Fruit fly (Drosophila melanogaster) whole organism, embryonic: ENCODE data around the gene CG10638.

Experiments used
- Atf-2 ChIP-seq: fragments of 200-800 bp; sonication (Bioruptor generic); optimal IDR thresholded peaks from 2 replicates; lab custom pipeline; 2016; ENCODE audit warnings: missing biosample characterization, missing genetic modification characterization
- B-H1 ChIP-seq: fragments of 200-800 bp; sonication (Bioruptor generic); IDR thresholded peaks from 3 replicates; pipeline ENCODE4 v1.3.6; 2022; ENCODE audit warnings: missing biosample characterization, missing genetic modification characterization
- BtbVII ChIP-seq: fragments of 200-800 bp; sonication (Bioruptor generic); optimal IDR thresholded peaks from 3 replicates; lab custom pipeline; 2017; ENCODE audit warnings: missing biosample characterization, mild to moderate bottlenecking, missing genetic modification characterization
- CG10321 ChIP-seq: fragments of 200-800 bp; sonication (Bioruptor generic); IDR thresholded peaks from 2 replicates; pipeline ENCODE4 v1.3.6; 2022; ENCODE audit warnings: missing biosample characterization, missing genetic modification characterization
- CG13775 ChIP-seq: fragments of 200-800 bp; sonication (Bioruptor generic); optimal IDR thresholded peaks from 3 replicates; lab custom pipeline; 2017; ENCODE audit warnings: missing biosample characterization, mild to moderate bottlenecking, missing genetic modification characterization
- CG15269 ChIP-seq: fragments of 200-800 bp; sonication (Bioruptor generic); optimal IDR thresholded peaks from 2 replicates; lab custom pipeline; 2018; ENCODE audit warnings: missing biosample characterization, mild to moderate bottlenecking, missing genetic modification characterization, moderate library complexity
- CG17186 ChIP-seq: fragments of 200-800 bp; sonication (Bioruptor generic); optimal IDR thresholded peaks from 3 replicates; lab custom pipeline; 2017; ENCODE audit warnings: missing biosample characterization, missing genetic modification reagents, missing genetic modification characterization
- CG2712 ChIP-seq: fragments of 200-800 bp; optimal IDR thresholded peaks from 3 replicates; lab custom pipeline; 2019; ENCODE audit warnings: missing biosample characterization, mild to moderate bottlenecking, missing genetic modification characterization, moderate library complexity
- CG2875 ChIP-seq: fragments of 200-800 bp; sonication (Bioruptor generic); optimal IDR thresholded peaks from 2 replicates; lab custom pipeline; 2017; ENCODE audit warnings: missing biosample characterization, mild to moderate bottlenecking, missing genetic modification characterization, missing genetic modification reagents
- CG32767 ChIP-seq: fragments of 200-800 bp; sonication (Bioruptor generic); IDR thresholded peaks from 2 replicates; pipeline ENCODE4 v1.3.6; 2022; ENCODE audit warnings: missing biosample characterization, missing genetic modification characterization
- CG34224 ChIP-seq: fragments of 200-800 bp; sonication (Bioruptor generic); IDR thresholded peaks from 3 replicates; pipeline ENCODE4 v1.3.6; 2022; ENCODE audit warnings: missing biosample characterization, missing genetic modification characterization; ENCODE audit not compliant: partially characterized antibody
- CG34376 ChIP-seq: fragments of 200-800 bp; sonication (Bioruptor generic); optimal IDR thresholded peaks from 2 replicates; lab custom pipeline; 2018; ENCODE audit warnings: missing biosample characterization, mild to moderate bottlenecking, missing genetic modification characterization
- CG4730 ChIP-seq: fragments of 200-800 bp; sonication (Bioruptor generic); IDR thresholded peaks from 2 replicates; pipeline ENCODE4 v1.3.6; 2022; ENCODE audit warnings: missing biosample characterization, missing genetic modification characterization
- CG8290 ChIP-seq, 3 experiments: fragments of 200-800 bp; sonication (Bioruptor generic); optimal IDR thresholded peaks; 2 replicates each; lab custom pipeline; 2016 to 2019; ENCODE audit warnings: missing biosample characterization in 3 of 3, missing genetic modification characterization in 3 of 3, mild to moderate bottlenecking in 2 of 3, moderate library complexity in 1 of 3
- CG8944 ChIP-seq: fragments of 200-800 bp; sonication (Bioruptor generic); optimal IDR thresholded peaks from 3 replicates; lab custom pipeline; 2016; ENCODE audit warnings: missing biosample characterization, missing genetic modification characterization
- CG9817 ChIP-seq: fragments of 200-800 bp; sonication (Bioruptor generic); optimal IDR thresholded peaks from 2 replicates; lab custom pipeline; 2018; ENCODE audit warnings: missing biosample characterization, mild to moderate bottlenecking, missing genetic modification characterization, moderate library complexity
- CG9876 ChIP-seq: fragments of 200-800 bp; sonication (Bioruptor generic); optimal IDR thresholded peaks from 2 replicates; lab custom pipeline; 2016; ENCODE audit warnings: missing biosample characterization, missing genetic modification characterization
- CG9932 ChIP-seq: fragments of 200-800 bp; sonication (Bioruptor generic); IDR thresholded peaks from 2 replicates; pipeline ENCODE4 v1.3.6; 2022; ENCODE audit warnings: missing biosample characterization, missing genetic modification characterization
- Camta ChIP-seq: fragments of 200-800 bp; sonication (Bioruptor generic); optimal IDR thresholded peaks from 2 replicates; lab custom pipeline; 2016; ENCODE audit warnings: missing biosample characterization, missing genetic modification characterization
- Doc2 ChIP-seq: fragments of 200-800 bp; sonication (Bioruptor generic); IDR thresholded peaks from 2 replicates; pipeline ENCODE4 v1.3.6; 2022; ENCODE audit warnings: missing biosample characterization, missing genetic modification characterization
- Drgx ChIP-seq: fragments of 200-800 bp; sonication (Bioruptor generic); IDR thresholded peaks from 2 replicates; pipeline ENCODE4 v1.3.6; 2022; ENCODE audit warnings: missing biosample characterization, missing genetic modification characterization
- ERR ChIP-seq: fragments of 200-800 bp; sonication (Bioruptor generic); optimal IDR thresholded peaks from 2 replicates; lab custom pipeline; 2016; ENCODE audit warnings: missing biosample characterization, missing genetic modification characterization
- Ets97D ChIP-seq: fragments of 200-800 bp; sonication (Bioruptor generic); optimal IDR thresholded peaks from 3 replicates; lab custom pipeline; 2016; ENCODE audit warnings: missing biosample characterization, missing genetic modification characterization
- Gug ChIP-seq: fragments of 200-800 bp; sonication (Bioruptor generic); IDR thresholded peaks from 4 replicates; pipeline ENCODE4 v1.3.6; 2022; ENCODE audit warnings: missing biosample characterization, missing genetic modification characterization
- HLHmδ ChIP-seq: fragments of 200-800 bp; sonication (Bioruptor generic); optimal IDR thresholded peaks from 2 replicates; lab custom pipeline; 2018; ENCODE audit warnings: missing biosample characterization, mild to moderate bottlenecking, missing genetic modification characterization, moderate library complexity
- Hr51 ChIP-seq, 2 experiments: fragments of 200-800 bp; sonication (Bioruptor generic); optimal IDR thresholded peaks; 2 replicates in 1 of 2; 3 replicates in 1 of 2; lab custom pipeline; 2016 to 2018; ENCODE audit warnings: missing biosample characterization in 2 of 2, missing genetic modification characterization in 2 of 2, mild to moderate bottlenecking in 1 of 2, moderate library complexity in 1 of 2
- Myb ChIP-seq: fragments of 200-800 bp; sonication (Bioruptor generic); optimal IDR thresholded peaks from 2 replicates; lab custom pipeline; 2016; ENCODE audit warnings: missing biosample characterization, missing genetic modification characterization
- Nf-YB ChIP-seq: fragments of 200-800 bp; sonication (Bioruptor generic); optimal IDR thresholded peaks from 3 replicates; lab custom pipeline; 2019; ENCODE audit warnings: missing biosample characterization, mild to moderate bottlenecking, missing genetic modification characterization, moderate library complexity
- Opbp ChIP-seq: fragments of 200-800 bp; sonication (Bioruptor generic); IDR thresholded peaks from 3 replicates; pipeline ENCODE4 v1.3.6; 2022; ENCODE audit warnings: missing biosample characterization, missing genetic modification characterization; ENCODE audit not compliant: partially characterized antibody
- Six4 ChIP-seq: fragments of 200-800 bp; sonication (Bioruptor generic); optimal IDR thresholded peaks from 2 replicates; lab custom pipeline; 2016; ENCODE audit warnings: missing biosample characterization, missing genetic modification characterization
- Sry-δ ChIP-seq: fragments of 200-800 bp; sonication (Bioruptor generic); optimal IDR thresholded peaks from 2 replicates; lab custom pipeline; 2016; ENCODE audit warnings: missing biosample characterization, missing genetic modification characterization
- Tbp ChIP-seq: fragments of >200 bp; optimal IDR thresholded peaks from 2 replicates; lab custom pipeline; 2018; ENCODE audit warnings: missing biosample characterization, missing genetic modification characterization
- ara ChIP-seq: fragments of 200-800 bp; sonication (Bioruptor generic); IDR thresholded peaks from 2 replicates; pipeline ENCODE4 v1.3.6; 2022; ENCODE audit warnings: missing biosample characterization, missing genetic modification characterization
- bcd ChIP-seq: fragments of 200-800 bp; sonication (Bioruptor generic); optimal IDR thresholded peaks from 2 replicates; lab custom pipeline; 2017; ENCODE audit warnings: missing biosample characterization, mild to moderate bottlenecking, missing genetic modification characterization
- bigmax ChIP-seq: fragments of 200-800 bp; sonication (Bioruptor generic); optimal IDR thresholded peaks from 2 replicates; lab custom pipeline; 2018; ENCODE audit warnings: missing biosample characterization, mild to moderate bottlenecking, missing genetic modification characterization
- chn ChIP-seq: fragments of 200-800 bp; sonication (Bioruptor generic); optimal IDR thresholded peaks from 2 replicates; lab custom pipeline; 2016; ENCODE audit warnings: missing biosample characterization, missing genetic modification characterization
- dimm ChIP-seq: fragments of 200-800 bp; sonication (Bioruptor generic); IDR thresholded peaks from 2 replicates; pipeline ENCODE4 v1.3.6; 2022; ENCODE audit warnings: missing biosample characterization, missing genetic modification characterization
- dmrt11E ChIP-seq: fragments of 200-800 bp; sonication (Bioruptor generic); optimal IDR thresholded peaks from 3 replicates; lab custom pipeline; 2018; ENCODE audit warnings: missing biosample characterization, mild to moderate bottlenecking, missing genetic modification characterization, moderate library complexity
- dysf ChIP-seq: fragments of 200-800 bp; sonication (Bioruptor generic); IDR thresholded peaks from 3 replicates; pipeline ENCODE4 v1.3.6; 2022; ENCODE audit warnings: missing biosample characterization, missing genetic modification characterization
- fd64A ChIP-seq: fragments of 200-800 bp; sonication (Bioruptor generic); optimal IDR thresholded peaks from 3 replicates; lab custom pipeline; 2018; ENCODE audit warnings: missing biosample characterization, mild to moderate bottlenecking, missing genetic modification characterization
- ham ChIP-seq: fragments of 200-800 bp; sonication (Bioruptor generic); IDR thresholded peaks from 2 replicates; pipeline ENCODE4 v1.3.6; 2022; ENCODE audit warnings: missing biosample characterization, missing genetic modification characterization
- kah ChIP-seq: fragments of 200-800 bp; sonication (Bioruptor generic); optimal IDR thresholded peaks from 2 replicates; lab custom pipeline; 2018; ENCODE audit warnings: missing biosample characterization, mild to moderate bottlenecking, missing genetic modification characterization
- maf-S ChIP-seq: fragments of 200-800 bp; sonication (Bioruptor generic); optimal IDR thresholded peaks from 2 replicates; lab custom pipeline; 2016; ENCODE audit warnings: missing biosample characterization, missing genetic modification characterization
- sens ChIP-seq: fragments of 200-800 bp; sonication (Bioruptor generic); peaks from one replicate; lab custom pipeline; 2016; ENCODE audit warnings: missing biosample characterization, missing genetic modification characterization
- stc ChIP-seq: fragments of 200-800 bp; sonication (Bioruptor generic); IDR thresholded peaks from 2 replicates; pipeline ENCODE4 v1.3.6; 2022; ENCODE audit warnings: missing biosample characterization, missing genetic modification characterization
- tgo ChIP-seq: fragments of 200-800 bp; sonication (Bioruptor generic); IDR thresholded peaks from 3 replicates; pipeline ENCODE4 v1.3.6; 2022; ENCODE audit warnings: missing biosample characterization, missing genetic modification characterization
- tin ChIP-seq: fragments of 200-800 bp; sonication (Bioruptor generic); optimal IDR thresholded peaks from 3 replicates; lab custom pipeline; 2016; ENCODE audit warnings: missing biosample characterization, missing genetic modification characterization
- ttk ChIP-seq: fragments of 200-800 bp; sonication (Bioruptor generic); IDR thresholded peaks from 2 replicates; pipeline ENCODE4 v2.1.2; 2022; ENCODE audit warnings: missing biosample characterization, missing genetic modification characterization
- tup ChIP-seq: fragments of 200-800 bp; sonication (Bioruptor generic); optimal IDR thresholded peaks from 2 replicates; lab custom pipeline; 2016; ENCODE audit warnings: missing biosample characterization, mild to moderate bottlenecking, missing genetic modification characterization, moderate library complexity
- twi ChIP-seq: fragments of 200-800 bp; optimal IDR thresholded peaks from 2 replicates; lab custom pipeline; 2019; ENCODE audit warnings: missing biosample characterization, mild to moderate bottlenecking, missing genetic modification characterization, moderate library complexity
- vvl ChIP-seq: fragments of 200-800 bp; sonication (Bioruptor generic); IDR thresholded peaks from 2 replicates; pipeline ENCODE4 v1.3.6; 2022; ENCODE audit warnings: missing biosample characterization, missing genetic modification characterization
- zfh1 ChIP-seq: fragments of 200-800 bp; sonication (Bioruptor generic); IDR thresholded peaks from 3 replicates; pipeline ENCODE4 v1.3.6; 2022; ENCODE audit warnings: missing biosample characterization, missing genetic modification characterization

The CG10638 gene

DNA sequence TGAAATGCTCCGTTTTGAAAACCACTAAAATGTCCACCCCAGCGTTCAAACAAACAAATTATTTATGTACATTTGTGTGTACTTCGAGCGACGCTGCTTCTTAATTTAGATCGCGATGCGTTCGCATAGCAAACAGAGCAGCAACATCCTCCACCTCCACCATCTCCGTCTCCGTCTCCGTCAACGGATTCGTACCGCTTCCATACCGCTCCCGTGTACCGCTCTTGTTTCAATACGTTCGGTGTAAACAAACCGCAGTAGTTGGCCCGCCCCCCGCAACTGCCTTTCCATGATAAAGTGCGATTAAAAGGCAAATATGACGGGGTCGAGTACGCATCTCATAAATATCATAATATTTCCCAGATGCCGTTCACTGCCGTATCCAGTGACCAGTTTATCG is 18.9 kb downstream of the CG10638 start, which contains the start of gene CG33725 (continued):
- TF ChIP-seq vvl (GFP tag; lab: Robert Waterston, UW) (0 out of 2 replicates have a peak, but pooled peaks have one; percentile 11), Gug (GFP tag; lab: Robert Waterston, UW) (no peak), kah (no peak), B-H1 (no peak), Opbp (GFP tag; lab: Robert Waterston, UW) (no peak), ERR (GFP tag; lab: Kevin White, UChicago) (no peak), tgo (GFP tag; lab: Robert Waterston, UW) (0 out of 3 replicates have a peak, but pooled peaks have one; percentile 26), CG4730 (GFP tag; lab: Robert Waterston, UW) (no peak), CG34376 (no peak), chn (no peak), maf-S (GFP tag; lab: Kevin White, UChicago) (no peak), Hr51 (GFP tag; optimal IDR thresholded peaks at IDR 0.05; lab: Kevin White, UChicago) (no peak), ttk (GFP tag; lab: Robert Waterston, UW) (no peak), BtbVII (no peak), CG15269 (tag; lab: Kevin White, UChicago) (no peak), sens (GFP tag; lab: Kevin White, UChicago) (peak; percentile 45), Myb (GFP tag; lab: Kevin White, UChicago) (no peak), tup (GFP tag; lab: Kevin White, UChicago) (no peak), CG8290 (GFP tag; optimal IDR thresholded peaks at IDR 0.05; lab: Kevin White, UChicago) (no peak), CG8290 (tag; optimal IDR thresholded peaks at IDR 0.05; lab: Kevin White, UChicago) (no peak), Nf-YB (no peak), CG9876 (GFP tag; lab: Kevin White, UChicago) (no peak), CG2875 (GFP tag; lab: Kevin White, UChicago) (no peak), ara (0 out of 2 replicates have a peak, but pooled peaks have one; percentile 17), Sry-δ (no peak), Six4 (GFP tag; lab: Kevin White, UChicago) (no peak), Ets97D (GFP tag; lab: Kevin White, UChicago) (no peak), Atf-2 (no peak), CG32767 (GFP tag; lab: Robert Waterston, UW) (no peak), bigmax (no peak), HLHmδ (peak; percentile 55), CG9932 (GFP tag; lab: Robert Waterston, UW) (no peak), dysf (0 out of 3 replicates have a peak, but pooled peaks have one; percentile 21), twi (tag; lab: Kevin White, UChicago) (no peak), CG2712 (tag; lab: Kevin White, UChicago) (no peak), CG9817 (tag; lab: Kevin White, UChicago) (no peak), tin (no peak), Doc2 (GFP tag; lab: Robert Waterston, UW) (no peak), zfh1 (GFP tag; lab: Robert Waterston, UW) (peak; percentile 70), dmrt11E (peak; percentile 11), stc (no peak), fd64A (peak; percentile 2), CG17186 (GFP tag; lab: Kevin White, UChicago) (no peak), ham (GFP tag; lab: Robert Waterston, UW) (no peak), CG13775 (GFP tag; lab: Kevin White, UChicago) (no peak), Camta (GFP tag; lab: Kevin White, UChicago) (no peak), CG34224 (GFP tag; lab: Robert Waterston, UW) (no peak), Drgx (GFP tag; lab: Robert Waterston, UW) (peak; percentile 30; the same call in 1 of the 2 replicates), CG8944 (no peak), Tbp (GFP tag; lab: Kevin White, UChicago) (no peak), dimm (no peak), CG10321 (GFP tag; lab: Robert Waterston, UW) (no peak), bcd (GFP tag; lab: Kevin White, UChicago) (no peak)
